Worm (Caenorhabditis elegans) whole organism, L4 larva: ENCODE data around the gene bath-21.
A peak's percentile ranks its signal among the peaks of the same experiment; 100 is the strongest.

Experiments
- D1046.2 ChIP-seq: fragments of 200-800 bp; sonication (Bioruptor generic); IDR thresholded peaks from 2 replicates; pipeline ENCODE4 v1.3.6; 2022; ENCODE audit warnings: missing genetic modification characterization, missing compliant biosample characterization
- F10B5.3 ChIP-seq: sonication (generic microtip); optimal IDR thresholded peaks from 2 replicates; lab custom pipeline; 2016; ENCODE audit warnings: mild to moderate bottlenecking, missing genetic modification characterization, missing compliant biosample characterization
- F37D6.2 ChIP-seq: sonication (generic microtip); optimal IDR thresholded peaks from 2 replicates; lab custom pipeline; 2016; ENCODE audit warnings: mild to moderate bottlenecking, missing genetic modification characterization, missing compliant biosample characterization
- F49E8.2 ChIP-seq: sonication (generic microtip); optimal IDR thresholded peaks from 2 replicates; lab custom pipeline; 2016; ENCODE audit warnings: missing compliant biosample characterization, mild to moderate bottlenecking, missing genetic modification characterization, borderline replicate concordance
- T20F7.1 ChIP-seq: fragments of 200-800 bp; sonication (Bioruptor generic); optimal IDR thresholded peaks from 2 replicates; lab custom pipeline; 2018; ENCODE audit warnings: mild to moderate bottlenecking, missing genetic modification characterization, missing compliant biosample characterization
- Y105C5A.15 ChIP-seq: fragments of 200-800 bp; sonication (Bioruptor generic); IDR thresholded peaks from 2 replicates; pipeline ENCODE4 v1.3.6; 2022; ENCODE audit warnings: missing genetic modification characterization, missing compliant biosample characterization
- ZK546.5 ChIP-seq, 2 experiments: sonication (generic microtip); optimal IDR thresholded peaks; 2 replicates each; lab custom pipeline; 2017; ENCODE audit warnings: missing biosample characterization in 2 of 2, missing genetic modification characterization in 2 of 2
- aha-1 ChIP-seq: fragments of 150-350 bp; peaks from one replicate; lab custom pipeline; 2014; ENCODE audit warnings: missing biosample characterization, missing genetic modification characterization
- ama-1 ChIP-seq: fragments of 150-350 bp; optimal IDR thresholded peaks from 2 replicates; lab custom pipeline; 2014; ENCODE audit warnings: inconsistent platforms, mixed read lengths
- arid-1 ChIP-seq: fragments of 200-800 bp; sonication (Bioruptor generic); conservative IDR thresholded peaks from 2 replicates; pipeline ENCODE4 v1.3.6; 2022; ENCODE audit warnings: missing genetic modification reagents, missing genetic modification characterization, missing compliant biosample characterization
- ceh-20 ChIP-seq: fragments of 200-800 bp; sonication (Bioruptor generic); IDR thresholded peaks from 2 replicates; pipeline ENCODE4 v1.3.6; 2022; ENCODE audit warnings: missing genetic modification reagents, missing genetic modification characterization, missing compliant biosample characterization
- ceh-44 ChIP-seq: fragments of 200-800 bp; sonication (Bioruptor generic); IDR thresholded peaks from 2 replicates; pipeline ENCODE4 v1.3.6; 2022; ENCODE audit warnings: missing genetic modification reagents, missing genetic modification characterization, missing compliant biosample characterization
- ceh-82 ChIP-seq: sonication (generic microtip); optimal IDR thresholded peaks from 2 replicates; lab custom pipeline; 2017; ENCODE audit warnings: missing biosample characterization, missing genetic modification characterization
- dmd-6 ChIP-seq: fragments of 200-800 bp; sonication (Bioruptor generic); IDR thresholded peaks from 2 replicates; pipeline ENCODE4 v1.3.6; 2022; ENCODE audit warnings: missing genetic modification reagents, missing genetic modification characterization, missing compliant biosample characterization
- dmd-9 ChIP-seq: fragments of 200-800 bp; sonication (Bioruptor generic); IDR thresholded peaks from 2 replicates; pipeline ENCODE4 v1.3.6; 2022; ENCODE audit warnings: missing genetic modification reagents, missing genetic modification characterization, missing compliant biosample characterization
- dpl-1 ChIP-seq: fragments of 150-350 bp; optimal IDR thresholded peaks from 2 replicates; lab custom pipeline; 2014; ENCODE audit warnings: missing biosample characterization, missing genetic modification reagents, missing genetic modification characterization
- dve-1 ChIP-seq: sonication (generic microtip); optimal IDR thresholded peaks from 2 replicates; lab custom pipeline; 2017; ENCODE audit warnings: antibody characterized with exemption, mild to moderate bottlenecking, missing genetic modification characterization, missing compliant biosample characterization; ENCODE audit not compliant: insufficient read depth
- egl-27 ChIP-seq: sonication (generic microtip); optimal IDR thresholded peaks from 3 replicates; lab custom pipeline; 2017; ENCODE audit warnings: missing biosample characterization, missing genetic modification reagents, missing genetic modification characterization
- egl-43 ChIP-seq: fragments of 200-800 bp; sonication (Bioruptor generic); IDR thresholded peaks from 2 replicates; pipeline ENCODE4 v1.3.6; 2022; ENCODE audit warnings: missing genetic modification reagents, missing genetic modification characterization, missing compliant biosample characterization
- hif-1 ChIP-seq, 2 experiments: sonication (generic microtip); optimal IDR thresholded peaks; 2 replicates each; lab custom pipeline; 2016 to 2017; ENCODE audit warnings: missing compliant biosample characterization in 2 of 2, missing genetic modification characterization in 2 of 2, missing genetic modification reagents in 2 of 2, missing genotype in 2 of 2, mild to moderate bottlenecking in 1 of 2
- hlh-30 ChIP-seq: sonication (generic microtip); optimal IDR thresholded peaks from 2 replicates; lab custom pipeline; 2017; ENCODE audit warnings: antibody characterized with exemption, mild to moderate bottlenecking, missing genetic modification characterization, missing compliant biosample characterization; ENCODE audit not compliant: insufficient read depth
- hmg-1.1 ChIP-seq: fragments of 200-800 bp; sonication (Bioruptor generic); IDR thresholded peaks from 2 replicates; pipeline ENCODE4 v1.3.6; 2022; ENCODE audit warnings: missing genetic modification reagents, missing genetic modification characterization, missing compliant biosample characterization
- lin-29 ChIP-seq: fragments of 200-800 bp; sonication (Bioruptor generic); IDR thresholded peaks from 2 replicates; pipeline ENCODE4 v1.3.6; 2022; ENCODE audit warnings: missing genetic modification reagents, missing genetic modification characterization, missing compliant biosample characterization
- lin-38 ChIP-seq: fragments of 200-800 bp; sonication (Bioruptor generic); IDR thresholded peaks from 2 replicates; pipeline ENCODE4 v1.3.6; 2022; ENCODE audit warnings: missing genetic modification reagents, missing genetic modification characterization, missing compliant biosample characterization
- lir-3 ChIP-seq: sonication (generic microtip); optimal IDR thresholded peaks from 2 replicates; lab custom pipeline; 2016; ENCODE audit warnings: mild to moderate bottlenecking, missing genetic modification characterization, missing compliant biosample characterization
- lsy-2 ChIP-seq, 2 experiments: fragments of 150-350 bp in 1 of 2; sonication (generic microtip) in 1 of 2; optimal IDR thresholded peaks; 2 replicates each; lab custom pipeline; 2014 to 2017; ENCODE audit warnings: missing biosample characterization in 2 of 2, missing genetic modification characterization in 2 of 2
- madf-5 ChIP-seq, 2 experiments: fragments of 200-800 bp; sonication (Bioruptor generic); IDR thresholded peaks; 2 replicates each; pipeline ENCODE4 v1.3.6; 2022; ENCODE audit warnings: missing compliant biosample characterization in 2 of 2, missing genetic modification characterization in 2 of 2
- mxl-2 ChIP-seq: fragments of 200-800 bp; sonication (Bioruptor generic); conservative IDR thresholded peaks from 2 replicates; pipeline ENCODE4 v1.3.6; 2022; ENCODE audit warnings: missing genetic modification reagents, missing genetic modification characterization, missing compliant biosample characterization
- mxl-3 ChIP-seq: fragments of 200-800 bp; sonication (Bioruptor generic); optimal IDR thresholded peaks from 2 replicates; lab custom pipeline; 2018; ENCODE audit warnings: mild to moderate bottlenecking, missing genetic modification characterization, missing compliant biosample characterization
- nhr-102 ChIP-seq: sonication (generic microtip); optimal IDR thresholded peaks from 2 replicates; lab custom pipeline; 2016; ENCODE audit warnings: mild to moderate bottlenecking, missing genetic modification characterization, moderate library complexity, missing compliant biosample characterization
- nhr-11 ChIP-seq: fragments of 150-350 bp; optimal IDR thresholded peaks from 2 replicates; lab custom pipeline; 2014; ENCODE audit warnings: missing biosample characterization, missing genetic modification characterization
- nhr-42 ChIP-seq: fragments of 200-800 bp; sonication (Bioruptor generic); IDR thresholded peaks from 2 replicates; pipeline ENCODE4 v1.3.6; 2022; ENCODE audit warnings: missing genetic modification characterization, missing compliant biosample characterization
- nhr-48 ChIP-seq: sonication (generic microtip); optimal IDR thresholded peaks from 2 replicates; lab custom pipeline; 2016; ENCODE audit warnings: mild to moderate bottlenecking, missing genetic modification characterization, missing compliant biosample characterization
- nhr-76 ChIP-seq: fragments of 150-350 bp; optimal IDR thresholded peaks from 2 replicates; lab custom pipeline; 2014; ENCODE audit warnings: missing biosample characterization, missing genetic modification characterization
- pha-4 ChIP-seq, 2 experiments: fragments of 150-350 bp in 1 of 2; fragments of 200-800 bp in 1 of 2; sonication (Bioruptor generic) in 1 of 2; IDR thresholded peaks in 1 of 2; optimal IDR thresholded peaks in 1 of 2; 2 replicates each; pipeline versions ENCODE4 v1.3.6 to Lab custom; 2014 to 2022; ENCODE audit warnings: missing genetic modification characterization in 2 of 2, missing genetic modification reagents in 2 of 2, missing biosample characterization in 1 of 2, missing compliant biosample characterization in 1 of 2
- php-3 ChIP-seq: fragments of 200-800 bp; sonication (Bioruptor generic); IDR thresholded peaks from 2 replicates; pipeline ENCODE4 v1.3.6; 2022; ENCODE audit warnings: missing genetic modification reagents, missing genetic modification characterization, missing compliant biosample characterization
- pqm-1 ChIP-seq: sonication (generic microtip); optimal IDR thresholded peaks from 2 replicates; lab custom pipeline; 2017; ENCODE audit warnings: missing biosample characterization, missing genetic modification characterization
- snpc-1.2 ChIP-seq: fragments of 200-800 bp; sonication (Bioruptor generic); IDR thresholded peaks from 2 replicates; pipeline ENCODE4 v1.3.6; 2022; ENCODE audit warnings: missing genetic modification reagents, missing genetic modification characterization, missing compliant biosample characterization
- tag-97 ChIP-seq: fragments of 200-800 bp; sonication (Bioruptor generic); IDR thresholded peaks from 2 replicates; pipeline ENCODE4 v1.3.6; 2022; ENCODE audit warnings: missing genetic modification characterization, missing compliant biosample characterization
- tra-1 ChIP-seq: fragments of 200-800 bp; sonication (Bioruptor generic); IDR thresholded peaks from 2 replicates; pipeline ENCODE4 v1.3.6; 2022; ENCODE audit warnings: missing genetic modification reagents, missing genetic modification characterization, missing compliant biosample characterization
- unc-39 ChIP-seq: sonication (generic microtip); optimal IDR thresholded peaks from 2 replicates; lab custom pipeline; 2017; ENCODE audit warnings: missing biosample characterization, missing genetic modification characterization
- vab-7 ChIP-seq: fragments of 200-800 bp; sonication (Bioruptor generic); IDR thresholded peaks from 2 replicates; pipeline ENCODE4 v1.3.6; 2022; ENCODE audit warnings: missing genetic modification reagents, missing genetic modification characterization, missing compliant biosample characterization
- zip-11 ChIP-seq: fragments of 200-800 bp; sonication (Bioruptor generic); IDR thresholded peaks from 2 replicates; pipeline ENCODE4 v1.3.6; 2022; ENCODE audit warnings: missing genetic modification characterization, missing compliant biosample characterization
- zip-2 ChIP-seq: fragments of 150-350 bp; optimal IDR thresholded peaks from 2 replicates; lab custom pipeline; 2014; ENCODE audit warnings: missing biosample characterization, missing genetic modification characterization
- ztf-11 ChIP-seq: fragments of 150-350 bp; optimal IDR thresholded peaks from 2 replicates; lab custom pipeline; 2014; ENCODE audit warnings: missing biosample characterization, missing genetic modification characterization

The bath-21 gene

ce11 chrII:2033286-2033685 lies 6.9 kb upstream of the bath-21 start, which contains the start of gene F59H6.14:
Gene F59H6.14 (plus strand): TSS chrII:2033586.
- no peak for TF ChIP-seq mxl-3 (GFP tag; lab: Kevin White, UChicago)
- no peak for TF ChIP-seq hmg-1.1 (GFP tag; lab: Robert Waterston, UW)
- no peak for TF ChIP-seq egl-27
- TF ChIP-seq F37D6.2 (tag; lab: Kevin White, UChicago): no peak
- TF ChIP-seq tra-1: no peak
- no peak for TF ChIP-seq madf-5 (GFP tag; IDR thresholded peaks at IDR 0.05; lab: Robert Waterston, UW)
- TF ChIP-seq dpl-1 (GFP tag; lab: Kevin White, UChicago): no peak
- no peak for TF ChIP-seq tag-97
- TF ChIP-seq nhr-102: no peak
- TF ChIP-seq dve-1: no peak
- TF ChIP-seq vab-7: no peak
- TF ChIP-seq nhr-76 (tag; lab: Kevin White, UChicago): no peak
- TF ChIP-seq, all 104 proteins: peak for 0

ce11 chrII:2032282-2032681 lies 5.9 kb upstream of the bath-21 start, which contains the start of gene btb-4:
Gene btb-4 (plus strand): TSS chrII:2032316.
- peak; percentile 3 for TF ChIP-seq aha-1
- peak; percentile 68 for TF ChIP-seq lin-38 (GFP tag; lab: Robert Waterston, UW)
- peak; percentile 24 for TF ChIP-seq dpl-1 (GFP tag; lab: Kevin White, UChicago)

ce11 chrII:2031852-2032251 lies 5.4 kb upstream of the bath-21 start, which contains the start of gene bath-5:
Gene bath-5 (minus strand): TSS chrII:2031952.
- TF ChIP-seq nhr-48 (tag; lab: Kevin White, UChicago) (no peak), mxl-2 (GFP tag; lab: Robert Waterston, UW) (no peak), ceh-82 (no peak), nhr-76 (tag; lab: Kevin White, UChicago) (no peak), hlh-30 (tag; lab: Kevin White, UChicago) (no peak), F10B5.3 (tag; lab: Kevin White, UChicago) (no peak), lir-3 (no peak), arid-1 (GFP tag; lab: Robert Waterston, UW) (no peak), D1046.2 (no peak), lsy-2 (tag; optimal IDR thresholded peaks at IDR 0.05; lab: Kevin White, UChicago) (no peak), T20F7.1 (no peak), F37D6.2 (tag; lab: Kevin White, UChicago) (no peak), snpc-1.2 (GFP tag; lab: Robert Waterston, UW) (no peak), php-3 (GFP tag; lab: Robert Waterston, UW) (no peak), F49E8.2 (tag; lab: Kevin White, UChicago) (no peak), hif-1 (tag; optimal IDR thresholded peaks at IDR 0.05; lab: Kevin White, UChicago) (no peak)

- no peak for TF ChIP-seq ZK546.5 (tag; optimal IDR thresholded peaks at IDR 0.05; lab: Kevin White, UChicago)
- TF ChIP-seq egl-43 (GFP tag; lab: Robert Waterston, UW): no peak
- no peak for TF ChIP-seq nhr-11 (tag; lab: Kevin White, UChicago)
- TF ChIP-seq ceh-82: no peak
Observed at ce11 chrII:2030367-2030766, 3.9 kb upstream of the bath-21 start, which contains the start of gene bath-3. Gene bath-3 (minus strand): TSS chrII:2030467.

- TF ChIP-seq pha-4 (GFP tag; IDR thresholded peaks at IDR 0.05; lab: Robert Waterston, UW) (no peak), pha-4 (tag; optimal IDR thresholded peaks at IDR 0.05; lab: Kevin White, UChicago) (no peak), ama-1 (no peak), ztf-11 (no peak), pqm-1 (tag; lab: Kevin White, UChicago) (no peak), nhr-42 (GFP tag; lab: Robert Waterston, UW) (no peak), zip-2 (tag; lab: Kevin White, UChicago) (no peak), zip-11 (GFP tag; lab: Robert Waterston, UW) (no peak), tag-97 (no peak), nhr-102 (no peak), unc-39 (tag; lab: Kevin White, UChicago) (no peak), dmd-9 (no peak), Y105C5A.15 (GFP tag; lab: Robert Waterston, UW) (no peak), T20F7.1 (no peak), lin-29 (no peak), dmd-6 (GFP tag; lab: Robert Waterston, UW) (no peak), ceh-20 (GFP tag; lab: Robert Waterston, UW) (no peak), ceh-44 (GFP tag; lab: Robert Waterston, UW) (no peak)
- TF ChIP-seq, all 104 proteins: peak for 0
Observed at ce11 chrII:2028712-2029111, 2.3 kb upstream of the bath-21 start, which contains the start of gene bath-1. Gene bath-1 (minus strand): TSS chrII:2028812.
